Worm (Caenorhabditis elegans) whole organism, L4/young adult: ENCODE measurements around the gene aqp-4.

ENCODE experiments used
- dao-5 ChIP-seq: sonication (generic microtip); optimal IDR thresholded peaks from 2 replicates; lab custom pipeline; 2016; ENCODE audit warnings: missing genotype, missing genetic modification characterization, moderate library complexity, missing compliant biosample characterization
- him-1 ChIP-seq: sonication (generic microtip); optimal IDR thresholded peaks from 2 replicates; lab custom pipeline; 2016; ENCODE audit warnings: missing genotype, missing genetic modification reagents, missing genetic modification characterization, missing compliant biosample characterization

DNA sequence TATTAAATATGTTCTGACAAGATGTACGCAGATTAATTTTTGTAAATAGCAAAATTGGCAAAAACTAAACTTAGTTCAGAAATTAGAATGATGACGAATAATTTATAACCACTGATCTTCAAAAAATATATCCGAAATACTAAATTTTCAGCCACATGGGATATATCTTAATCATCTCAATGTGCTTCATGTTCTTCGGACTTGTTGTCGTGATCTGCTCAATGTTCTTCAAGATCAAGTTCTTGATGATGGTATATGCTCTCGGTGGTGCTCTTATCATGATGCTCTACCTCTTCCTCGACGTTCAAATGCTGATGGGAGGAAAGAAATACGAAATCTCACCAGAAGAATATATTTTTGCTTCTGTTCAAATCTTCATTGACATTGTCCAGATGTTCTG is 30.8 kb upstream of the aqp-4 start:
- TF ChIP-seq him-1 (tag; lab: Kevin White, UChicago) (no peak), dao-5 (tag; lab: Kevin White, UChicago) (no peak)
